Fruit fly (Drosophila melanogaster): ENCODE measurements around the gene CG15465.

DNA sequence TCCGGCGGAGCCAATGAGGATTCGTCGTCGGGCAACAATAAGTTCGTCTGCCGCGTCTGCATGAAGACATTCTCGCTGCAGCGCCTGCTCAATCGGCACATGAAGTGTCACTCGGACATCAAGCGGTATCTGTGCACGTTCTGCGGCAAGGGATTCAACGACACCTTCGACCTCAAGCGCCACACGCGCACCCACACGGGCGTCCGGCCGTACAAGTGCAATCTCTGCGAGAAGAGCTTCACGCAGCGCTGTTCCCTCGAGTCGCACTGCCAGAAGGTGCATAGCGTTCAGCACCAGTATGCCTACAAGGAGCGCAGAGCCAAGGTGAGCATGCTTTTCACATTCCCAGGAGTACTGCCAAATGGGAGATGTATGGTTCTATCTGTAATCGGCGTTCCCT, 17.1 kb upstream of the CG15465 start:
- TF ChIP-seq CG9948 (tag; optimal IDR thresholded peaks at IDR 0.05): no peak
- TF ChIP-seq gl (tag; optimal IDR thresholded peaks at IDR 0.05): no peak
- no peak for TF ChIP-seq CG10348 (GFP tag; IDR thresholded peaks at IDR 0.05)
- TF ChIP-seq EcR (GFP tag; optimal IDR thresholded peaks at IDR 0.05): no peak
- TF ChIP-seq rn (GFP tag; IDR thresholded peaks at IDR 0.05): no peak

Data from whole organism, pupa.